Worm (Caenorhabditis elegans) whole organism, L1 larva: ENCODE results near the gene C29A12.1.
A peak's percentile ranks its signal among the peaks of the same experiment; 100 is the strongest.

ENCODE experiments used
- C04F5.9 ChIP-seq: sonication (generic microtip); optimal IDR thresholded peaks from 2 replicates; lab custom pipeline; 2016; ENCODE audit warnings: missing genetic modification characterization, missing compliant biosample characterization
- C34B4.2 ChIP-seq: sonication (generic microtip); optimal IDR thresholded peaks from 2 replicates; lab custom pipeline; 2017; ENCODE audit warnings: mild to moderate bottlenecking, missing genetic modification characterization, missing compliant biosample characterization
- Y116A8C.19 ChIP-seq: sonication (generic microtip); optimal IDR thresholded peaks from 2 replicates; lab custom pipeline; 2016; ENCODE audit warnings: missing compliant biosample characterization, missing genetic modification characterization, borderline replicate concordance
- alr-1 ChIP-seq: fragments of 200-800 bp; sonication (Bioruptor generic); optimal IDR thresholded peaks from 2 replicates; lab custom pipeline; 2018; ENCODE audit warnings: borderline replicate concordance, mild to moderate bottlenecking, missing genetic modification characterization, missing compliant biosample characterization
- ama-1 ChIP-seq: fragments of 150-350 bp; optimal IDR thresholded peaks from 2 replicates; lab custom pipeline; 2014
- ceh-63 ChIP-seq: fragments of 200-800 bp; sonication (Bioruptor generic); optimal IDR thresholded peaks from 2 replicates; lab custom pipeline; 2018; ENCODE audit warnings: mild to moderate bottlenecking, missing genetic modification characterization, missing compliant biosample characterization
- ceh-8 ChIP-seq: fragments of 200-800 bp; sonication (Bioruptor generic); optimal IDR thresholded peaks from 2 replicates; lab custom pipeline; 2018; ENCODE audit warnings: mild to moderate bottlenecking, missing genetic modification characterization, moderate library complexity, missing compliant biosample characterization
- ceh-82 ChIP-seq, 3 experiments: fragments of 150-350 bp in 1 of 3; sonication (generic microtip) in 2 of 3; optimal IDR thresholded peaks; 2 replicates each; lab custom pipeline; 2014 to 2017; ENCODE audit warnings: missing biosample characterization in 3 of 3, missing genetic modification characterization in 3 of 3
- ceh-90 ChIP-seq: sonication (generic microtip); optimal IDR thresholded peaks from 2 replicates; lab custom pipeline; 2016; ENCODE audit warnings: missing genetic modification characterization, missing compliant biosample characterization
- ces-1 ChIP-seq: fragments of 150-350 bp; optimal IDR thresholded peaks from 2 replicates; lab custom pipeline; 2014; ENCODE audit warnings: missing biosample characterization, missing genetic modification reagents, missing genetic modification characterization
- dsc-1 ChIP-seq: sonication (generic microtip); optimal IDR thresholded peaks from 2 replicates; lab custom pipeline; 2016; ENCODE audit warnings: mild to moderate bottlenecking, missing genetic modification characterization, missing compliant biosample characterization
- efl-3 ChIP-seq: fragments of 200-800 bp; sonication (Bioruptor generic); optimal IDR thresholded peaks from 2 replicates; lab custom pipeline; 2018; ENCODE audit warnings: mild to moderate bottlenecking, missing genetic modification characterization, missing compliant biosample characterization
- egl-13 ChIP-seq: sonication (generic microtip); optimal IDR thresholded peaks from 2 replicates; lab custom pipeline; 2016; ENCODE audit warnings: missing genotype, missing genetic modification reagents, missing genetic modification characterization, missing compliant biosample characterization
- elt-2 ChIP-seq: sonication (generic microtip); optimal IDR thresholded peaks from 2 replicates; lab custom pipeline; 2016; ENCODE audit warnings: missing genetic modification characterization, mild to moderate bottlenecking, inconsistent platforms, missing compliant biosample characterization, missing genetic modification reagents
- fkh-10 ChIP-seq: sonication (generic microtip); optimal IDR thresholded peaks from 2 replicates; lab custom pipeline; 2017; ENCODE audit warnings: missing biosample characterization, missing genetic modification reagents, missing genetic modification characterization
- fkh-4 ChIP-seq: sonication (generic microtip); optimal IDR thresholded peaks from 2 replicates; lab custom pipeline; 2016; ENCODE audit warnings: missing compliant biosample characterization, missing genetic modification characterization, borderline replicate concordance
- fkh-8 ChIP-seq: sonication (generic microtip); optimal IDR thresholded peaks from 2 replicates; lab custom pipeline; 2016; ENCODE audit warnings: mild to moderate bottlenecking, missing genetic modification characterization, missing compliant biosample characterization
- jun-1 ChIP-seq: fragments of 150-350 bp; optimal IDR thresholded peaks from 2 replicates; lab custom pipeline; 2014; ENCODE audit warnings: missing biosample characterization, missing genetic modification reagents, missing genetic modification characterization
- lin-14 ChIP-seq: fragments of 200-800 bp; sonication (Bioruptor generic); optimal IDR thresholded peaks from 2 replicates; lab custom pipeline; 2018; ENCODE audit warnings: mild to moderate bottlenecking, missing genetic modification characterization, moderate library complexity, missing compliant biosample characterization
- lin-15B ChIP-seq: fragments of 150-350 bp; sonication (generic microtip); optimal IDR thresholded peaks from 3 replicates; lab custom pipeline; 2014; ENCODE audit warnings: missing biosample characterization, missing genetic modification characterization
- lin-35 ChIP-seq, 2 experiments: fragments of 150-350 bp; optimal IDR thresholded peaks; 2 replicates each; lab custom pipeline; 2014; ENCODE audit warnings: missing biosample characterization in 2 of 2, missing genetic modification characterization in 2 of 2, missing genetic modification reagents in 2 of 2
- lin-39 ChIP-seq: fragments of 150-350 bp; optimal IDR thresholded peaks from 2 replicates; lab custom pipeline; 2014; ENCODE audit warnings: missing biosample characterization, missing genetic modification reagents, missing genetic modification characterization
- lir-3 ChIP-seq: sonication (generic microtip); optimal IDR thresholded peaks from 2 replicates; lab custom pipeline; 2016; ENCODE audit warnings: mild to moderate bottlenecking, missing genetic modification characterization, moderate library complexity, missing compliant biosample characterization; ENCODE audit not compliant: poor library complexity
- mdl-1 ChIP-seq, 2 experiments: fragments of 150-350 bp; optimal IDR thresholded peaks; 2 replicates each; lab custom pipeline; 2014 to 2017; ENCODE audit warnings: missing biosample characterization in 2 of 2, missing genetic modification characterization in 2 of 2, inconsistent platforms in 1 of 2
- nhr-11 ChIP-seq: fragments of 150-350 bp; optimal IDR thresholded peaks from 2 replicates; lab custom pipeline; 2014; ENCODE audit warnings: missing biosample characterization, missing genetic modification characterization
- nhr-12 ChIP-seq: sonication (generic microtip); optimal IDR thresholded peaks from 2 replicates; lab custom pipeline; 2017; ENCODE audit warnings: missing biosample characterization, missing genetic modification characterization
- nhr-19 ChIP-seq: fragments of 200-800 bp; sonication (Bioruptor generic); conservative IDR thresholded peaks from 2 replicates; pipeline ENCODE4 v1.3.6; 2022; ENCODE audit warnings: missing genetic modification characterization, missing compliant biosample characterization
- nhr-20 ChIP-seq: sonication (generic microtip); optimal IDR thresholded peaks from 2 replicates; lab custom pipeline; 2016; ENCODE audit warnings: mild to moderate bottlenecking, missing genetic modification characterization, missing compliant biosample characterization
- nhr-237 ChIP-seq: fragments of 150-350 bp; optimal IDR thresholded peaks from 2 replicates; lab custom pipeline; 2014; ENCODE audit warnings: missing biosample characterization, missing genetic modification characterization
- nhr-28 ChIP-seq: fragments of 150-350 bp; optimal IDR thresholded peaks from 2 replicates; lab custom pipeline; 2014; ENCODE audit warnings: missing biosample characterization, missing genetic modification characterization
- nhr-76 ChIP-seq: sonication (generic microtip); optimal IDR thresholded peaks from 2 replicates; lab custom pipeline; 2017; ENCODE audit warnings: missing biosample characterization, missing genetic modification characterization
- nhr-77 ChIP-seq: fragments of 150-350 bp; optimal IDR thresholded peaks from 2 replicates; lab custom pipeline; 2014; ENCODE audit warnings: missing biosample characterization, missing genetic modification characterization
- nhr-85 ChIP-seq: sonication (generic microtip); peaks from one replicate; lab custom pipeline; 2016; ENCODE audit warnings: missing genetic modification characterization, inconsistent platforms, missing compliant biosample characterization
- pax-3 ChIP-seq: fragments of 200-800 bp; sonication (Bioruptor generic); optimal IDR thresholded peaks from 2 replicates; lab custom pipeline; 2018; ENCODE audit warnings: mild to moderate bottlenecking, missing genetic modification characterization, moderate library complexity, missing compliant biosample characterization
- pqm-1 ChIP-seq: sonication (generic microtip); optimal IDR thresholded peaks from 3 replicates; lab custom pipeline; 2017; ENCODE audit warnings: missing biosample characterization, missing genetic modification characterization
- rnt-1 ChIP-seq: sonication (generic microtip); optimal IDR thresholded peaks from 2 replicates; lab custom pipeline; 2016; ENCODE audit warnings: mild to moderate bottlenecking, missing genetic modification characterization, moderate library complexity, missing compliant biosample characterization
- skn-1 ChIP-seq: fragments of 150-350 bp; optimal IDR thresholded peaks from 2 replicates; lab custom pipeline; 2014; ENCODE audit warnings: missing biosample characterization, missing genetic modification characterization
- snpc-4 ChIP-seq: fragments of 150-350 bp; optimal IDR thresholded peaks from 2 replicates; lab custom pipeline; 2014; ENCODE audit warnings: missing biosample characterization, missing genetic modification characterization
- snu-23 ChIP-seq: sonication (generic microtip); optimal IDR thresholded peaks from 2 replicates; lab custom pipeline; 2016; ENCODE audit warnings: missing genetic modification characterization, missing compliant biosample characterization
- sox-4 ChIP-seq: sonication (generic microtip); optimal IDR thresholded peaks from 2 replicates; lab custom pipeline; 2016; ENCODE audit warnings: missing genetic modification characterization, missing compliant biosample characterization
- swsn-7 ChIP-seq: sonication (generic microtip); optimal IDR thresholded peaks from 2 replicates; lab custom pipeline; 2016; ENCODE audit warnings: missing genetic modification characterization, missing compliant biosample characterization
- tlp-1 ChIP-seq: fragments of 150-350 bp; optimal IDR thresholded peaks from 2 replicates; lab custom pipeline; 2014; ENCODE audit warnings: missing biosample characterization, missing genetic modification characterization
- unc-130 ChIP-seq: fragments of 150-350 bp; optimal IDR thresholded peaks from 2 replicates; lab custom pipeline; 2017; ENCODE audit warnings: missing biosample characterization, missing genetic modification characterization, inconsistent platforms
- unc-30 ChIP-seq: sonication (generic microtip); optimal IDR thresholded peaks from 2 replicates; lab custom pipeline; 2017; ENCODE audit warnings: missing biosample characterization, missing genetic modification characterization
- unc-62 ChIP-seq: fragments of 150-350 bp; optimal IDR thresholded peaks from 2 replicates; lab custom pipeline; 2014; ENCODE audit warnings: missing biosample characterization, missing genetic modification reagents, missing genetic modification characterization
- vab-15 ChIP-seq: sonication (generic microtip); optimal IDR thresholded peaks from 2 replicates; lab custom pipeline; 2017; ENCODE audit warnings: missing genotype, mild to moderate bottlenecking, missing genetic modification characterization, missing compliant biosample characterization
- xbp-1 ChIP-seq: sonication (generic microtip); optimal IDR thresholded peaks from 2 replicates; lab custom pipeline; 2016; ENCODE audit warnings: missing genetic modification characterization, missing compliant biosample characterization
- zip-4 ChIP-seq: fragments of 200-800 bp; sonication (Bioruptor generic); optimal IDR thresholded peaks from 2 replicates; lab custom pipeline; 2018; ENCODE audit warnings: mild to moderate bottlenecking, missing genetic modification characterization, moderate library complexity, missing compliant biosample characterization

The C29A12.1 gene

ce11 chrV:10862457-10863097, 49.3 kb upstream of the C29A12.1 start (continued):
- TF ChIP-seq efl-3 (GFP tag; lab: Kevin White, UChicago) = no peak
- peak; percentile 9 for TF ChIP-seq nhr-11 (tag; lab: Kevin White, UChicago)
- TF ChIP-seq fkh-8 (tag; lab: Kevin White, UChicago) = peak; percentile 81
- no peak for TF ChIP-seq ces-1 (GFP tag; lab: Kevin White, UChicago)
- no peak for TF ChIP-seq nhr-77 (tag; lab: Kevin White, UChicago)
- no peak for TF ChIP-seq fkh-4 (tag; lab: Kevin White, UChicago)
- no peak for TF ChIP-seq lin-39
- no peak for TF ChIP-seq nhr-85 (tag; lab: Kevin White, UChicago)
- peak; percentile 1 for TF ChIP-seq nhr-20
- TF ChIP-seq nhr-12 (tag; lab: Kevin White, UChicago) = no peak
- TF ChIP-seq unc-62 = no peak
- TF ChIP-seq sox-4 (tag; lab: Kevin White, UChicago) = peak; percentile 27

ce11 chrV:10861611-10862262, 48.5 kb upstream of the C29A12.1 start:
- TF ChIP-seq unc-30 (tag; lab: Kevin White, UChicago) (no peak), xbp-1 (no peak), lin-14 (GFP tag; lab: Kevin White, UChicago) (peak; percentile 80), tlp-1 (tag; lab: Kevin White, UChicago) (no peak), nhr-20 (peak; percentile 38), ces-1 (GFP tag; lab: Kevin White, UChicago) (no peak), dsc-1 (tag; lab: Kevin White, UChicago) (no peak), zip-4 (GFP tag; lab: Kevin White, UChicago) (no peak), sox-4 (tag; lab: Kevin White, UChicago) (no peak), pax-3 (tag; lab: Kevin White, UChicago) (no peak), nhr-19 (no peak), fkh-8 (tag; lab: Kevin White, UChicago) (peak; percentile 2), C04F5.9 (tag; lab: Kevin White, UChicago) (no peak), fkh-4 (tag; lab: Kevin White, UChicago) (no peak), ceh-63 (GFP tag; lab: Kevin White, UChicago) (no peak), ceh-82 (tag; optimal IDR thresholded peaks at IDR 0.05; lab: Kevin White, UChicago) (peak in 1 of 3 experiments; percentile 29), nhr-76 (no peak), nhr-237 (tag; lab: Kevin White, UChicago) (no peak), fkh-10 (GFP tag; lab: Kevin White, UChicago) (no peak), nhr-12 (tag; lab: Kevin White, UChicago) (no peak), ceh-8 (GFP tag; lab: Kevin White, UChicago) (no peak), mdl-1 (tag; optimal IDR thresholded peaks at IDR 0.05; lab: Kevin White, UChicago) (peak in 1 of 2 experiments; percentile 46), nhr-28 (no peak), skn-1 (no peak), vab-15 (tag; lab: Kevin White, UChicago) (no peak), unc-130 (tag; lab: Kevin White, UChicago) (no peak), elt-2 (tag; lab: Kevin White, UChicago) (no peak), nhr-77 (tag; lab: Kevin White, UChicago) (no peak), jun-1 (tag; lab: Kevin White, UChicago) (no peak), swsn-7 (tag; lab: Kevin White, UChicago) (no peak), lin-39 (no peak), ceh-90 (tag; lab: Kevin White, UChicago) (no peak), Y116A8C.19 (tag; lab: Kevin White, UChicago) (no peak), nhr-11 (tag; lab: Kevin White, UChicago) (no peak), C34B4.2 (tag; lab: Kevin White, UChicago) (no peak), alr-1 (tag; lab: Kevin White, UChicago) (no peak), pqm-1 (no peak), snu-23 (GFP tag; lab: Kevin White, UChicago) (peak; percentile 50), lir-3 (no peak), egl-13 (tag; lab: Kevin White, UChicago) (no peak), snpc-4 (no peak), rnt-1 (no peak), ama-1 (lab: Kevin White, UChicago) (no peak), lin-15B (tag; lab: Kevin White, UChicago) (no peak), lin-35 (GFP tag; optimal IDR thresholded peaks at IDR 0.05; lab: Kevin White, UChicago) (peak; percentile 16 to 31), efl-3 (GFP tag; lab: Kevin White, UChicago) (no peak)
